Worm (Caenorhabditis elegans) whole organism, L3 larva: ENCODE results near the gene nlp-56.
"Not testable (repeated sequence)": the region's sequence is repeated elsewhere in the genome, so short reads cannot be mapped to it uniquely, and the experiment has no call there.

Source experiments
- aly-2 ChIP-seq: fragments of 150-350 bp; optimal IDR thresholded peaks from 2 replicates; lab custom pipeline; 2014; ENCODE audit warnings: missing biosample characterization, missing genetic modification characterization
- fkh-2 ChIP-seq: fragments of 150-350 bp; optimal IDR thresholded peaks from 2 replicates; lab custom pipeline; 2014; ENCODE audit warnings: missing biosample characterization, missing genetic modification reagents, missing genetic modification characterization
- lin-15B ChIP-seq: fragments of 150-350 bp; optimal IDR thresholded peaks from 2 replicates; lab custom pipeline; 2014; ENCODE audit warnings: missing biosample characterization, missing genetic modification characterization
- pha-4 ChIP-seq: fragments of 150-350 bp; optimal IDR thresholded peaks from 2 replicates; lab custom pipeline; 2014; ENCODE audit warnings: missing biosample characterization, missing genetic modification reagents, missing genetic modification characterization
- pqm-1 ChIP-seq: fragments of 150-350 bp; optimal IDR thresholded peaks from 2 replicates; lab custom pipeline; 2017; ENCODE audit warnings: missing biosample characterization, missing genetic modification characterization, inconsistent platforms
- skn-1 ChIP-seq: fragments of 150-350 bp; optimal IDR thresholded peaks from 2 replicates; lab custom pipeline; 2014; ENCODE audit warnings: missing biosample characterization, missing genetic modification characterization
- unc-62 ChIP-seq: fragments of 150-350 bp; sonication (generic microtip); optimal IDR thresholded peaks from 4 replicates; lab custom pipeline; 2014; ENCODE audit warnings: missing biosample characterization, missing genetic modification reagents, missing genetic modification characterization

ce11 chrIV:14763348-14763747 is 21.2 kb downstream of the nlp-56 start:
- TF ChIP-seq pha-4 (tag; lab: Kevin White, UChicago); skn-1 (tag; lab: Kevin White, UChicago); unc-62 (GFP tag; lab: Kevin White, UChicago); aly-2 (tag; lab: Kevin White, UChicago); fkh-2 (tag; lab: Kevin White, UChicago): not testable (repeated sequence)
- TF ChIP-seq lin-15B (tag; lab: Kevin White, UChicago): peak; percentile 50
- peak; percentile 4 for TF ChIP-seq pqm-1 (tag; lab: Kevin White, UChicago)
